Fruit fly (Drosophila melanogaster): ENCODE results near the gene CG9497.

Gene CG9497

DNA sequence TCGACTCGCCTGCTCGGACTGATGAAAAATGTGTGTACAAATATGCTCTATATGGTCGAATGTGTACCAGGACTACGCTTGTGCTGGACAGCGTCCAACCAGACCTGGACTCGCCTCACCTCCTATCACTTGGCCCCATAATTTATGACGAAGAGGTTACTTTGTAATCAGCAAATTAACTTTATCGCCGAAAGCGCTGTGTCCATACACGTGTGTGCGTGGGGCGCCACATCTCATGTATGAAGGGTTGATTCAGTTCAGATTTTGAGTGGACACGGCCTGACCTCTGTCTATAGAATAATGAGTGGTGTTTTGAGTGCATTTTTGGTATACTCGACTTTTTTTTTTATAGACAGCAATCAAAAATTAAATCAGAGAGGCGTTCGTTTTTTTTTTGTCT lies 11.8 kb upstream of the CG9497 start:
- TF ChIP-seq Sp1 (GFP tag; optimal IDR thresholded peaks at IDR 0.05), result no peak

DNA sequence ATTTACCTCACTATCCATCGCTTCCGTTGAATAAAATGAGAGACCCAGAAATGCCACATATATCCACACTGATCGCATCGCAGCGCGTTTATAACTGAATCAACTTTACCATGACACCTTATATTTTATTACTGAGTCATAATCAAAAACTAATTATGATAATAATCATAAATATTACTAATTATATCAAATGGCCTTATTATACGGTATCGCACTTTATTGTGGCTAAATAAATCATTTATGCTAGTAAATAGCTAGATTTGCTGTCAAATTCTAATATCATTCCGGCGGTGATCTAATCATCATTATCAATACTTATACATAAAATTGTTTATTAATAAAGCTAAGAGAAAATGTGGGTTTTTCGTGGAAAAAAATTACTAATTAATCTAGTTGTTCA lies 10.0 kb upstream of the CG9497 start, which contains the start of gene CG9500:
TSS of gene CG9500 (minus strand) at position 101 of the 400 bp plus-strand sequence.
- no peak for TF ChIP-seq br (GFP tag; optimal IDR thresholded peaks at IDR 0.05)
- TF ChIP-seq Vsx2 (GFP tag; optimal IDR thresholded peaks at IDR 0.05; ENCODE audit: partially characterized antibody), result no peak
- no peak for TF ChIP-seq rgr (GFP tag; optimal IDR thresholded peaks at IDR 0.05)
- TF ChIP-seq HLH106 (tag; optimal IDR thresholded peaks at IDR 0.05), result no peak

DNA sequence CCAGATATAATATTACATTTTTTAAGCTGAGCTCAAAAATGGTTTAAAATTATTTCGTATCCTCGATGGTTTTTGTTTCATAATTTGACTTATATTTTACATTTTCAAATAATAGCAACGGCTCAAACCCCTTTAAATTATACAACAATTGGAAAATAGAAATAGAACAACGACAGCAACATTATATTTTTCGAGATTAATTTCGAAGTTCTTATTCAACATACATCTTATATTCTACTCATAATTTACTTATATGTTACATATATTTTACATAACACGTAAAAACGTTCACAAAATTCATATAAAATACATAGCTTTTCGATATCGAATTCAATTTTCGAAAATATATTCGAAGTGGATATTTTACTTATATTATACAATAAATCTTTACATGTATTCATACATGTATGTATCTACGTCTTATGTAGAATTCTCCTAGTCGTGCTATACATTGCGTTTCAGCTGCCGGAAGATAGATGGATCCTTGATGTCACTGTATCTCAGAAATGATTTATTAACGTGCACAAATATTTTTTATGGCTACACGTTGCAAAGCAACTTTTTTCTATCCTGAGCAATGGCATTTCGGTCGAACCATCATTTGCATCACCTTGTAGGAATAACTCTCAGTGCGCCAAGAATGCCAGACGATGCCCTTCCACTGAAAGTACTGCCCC lies 8.6 kb upstream of the CG9497 start:
- TF ChIP-seq rgr (GFP tag; optimal IDR thresholded peaks at IDR 0.05) (no peak), Myc (optimal IDR thresholded peaks at IDR 0.05) (peak; percentile 68), foxo (GFP tag; optimal IDR thresholded peaks at IDR 0.05) (peak in 1 of 2 experiments; percentile 3)

DNA sequence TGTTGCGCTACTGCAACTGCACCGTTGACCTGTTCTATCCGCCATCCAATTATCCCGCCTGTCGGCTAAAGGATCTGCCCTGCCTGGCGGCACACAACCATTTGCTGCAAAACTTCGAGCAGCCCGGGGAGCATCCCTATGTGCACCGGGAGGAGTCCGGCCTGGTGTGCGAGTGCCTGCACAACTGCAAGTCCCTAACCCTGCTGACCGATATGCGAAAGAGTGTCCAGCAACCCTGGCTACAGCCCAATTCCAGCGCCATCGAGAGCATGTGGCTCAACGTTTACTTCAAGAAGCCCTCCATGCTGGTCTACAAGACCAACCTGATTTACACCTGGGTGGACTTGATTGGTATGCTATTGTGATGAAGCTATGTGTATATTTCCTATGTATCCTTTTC lies 7.9 kb upstream of the CG9497 start:
- TF ChIP-seq fru (GFP tag; optimal IDR thresholded peaks at IDR 0.05) (no peak), dsf (GFP tag; optimal IDR thresholded peaks at IDR 0.05; ENCODE audit: borderline replicate concordance) (no peak), Rel (GFP tag; optimal IDR thresholded peaks at IDR 0.05) (no peak), Rel (tag; optimal IDR thresholded peaks at IDR 0.05) (no peak), psq (GFP tag; optimal IDR thresholded peaks at IDR 0.05) (no peak), N (GFP tag; optimal IDR thresholded peaks at IDR 0.05) (no peak), Jra (GFP tag; optimal IDR thresholded peaks at IDR 0.05) (no peak), woc (GFP tag; optimal IDR thresholded peaks at IDR 0.05) (no peak), Hnf4 (GFP tag; optimal IDR thresholded peaks at IDR 0.05) (no peak), rgr (GFP tag; optimal IDR thresholded peaks at IDR 0.05) (no peak), OdsH (GFP tag; optimal IDR thresholded peaks at IDR 0.05) (no peak), usp (GFP tag; optimal IDR thresholded peaks at IDR 0.05) (no peak), GATAd (GFP tag; optimal IDR thresholded peaks at IDR 0.05) (no peak), pan (optimal IDR thresholded peaks at IDR 0.05) (no peak), CG9705 (GFP tag; optimal IDR thresholded peaks at IDR 0.05) (no peak), brk (GFP tag; optimal IDR thresholded peaks at IDR 0.05) (no peak), foxo (GFP tag; optimal IDR thresholded peaks at IDR 0.05) (no peak), CrebA (GFP tag; optimal IDR thresholded peaks at IDR 0.05; ENCODE audit: borderline replicate concordance) (no peak), br (GFP tag; optimal IDR thresholded peaks at IDR 0.05) (no peak)

DNA sequence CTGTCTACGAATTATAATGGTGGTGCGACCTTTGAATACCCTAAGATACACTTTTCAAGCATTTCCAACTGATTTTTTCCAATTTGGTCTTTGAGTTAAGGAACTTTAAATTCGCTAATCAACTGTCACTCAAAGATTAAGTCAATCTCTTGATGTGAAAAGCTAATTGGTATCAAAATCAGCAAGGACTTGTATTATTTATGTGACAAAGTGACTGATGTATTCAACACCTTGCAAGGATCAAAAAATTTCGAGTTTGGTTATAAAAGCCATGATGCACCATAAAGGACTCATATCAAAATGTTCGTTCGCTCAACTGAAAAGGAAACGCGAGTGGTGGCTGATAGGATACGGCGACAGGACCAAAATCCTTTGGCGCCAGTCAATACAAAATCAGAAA lies 6.4 kb upstream of the CG9497 start, which contains the start of gene ppk14:
TSS of gene ppk14 (plus strand) at position 301 of the 400 bp plus-strand sequence.
- TF ChIP-seq Hr78 (GFP tag; optimal IDR thresholded peaks at IDR 0.05) (no peak), brk (GFP tag; optimal IDR thresholded peaks at IDR 0.05) (no peak), rgr (GFP tag; optimal IDR thresholded peaks at IDR 0.05) (no peak), usp (GFP tag; optimal IDR thresholded peaks at IDR 0.05) (no peak), CG32264 (GFP tag; optimal IDR thresholded peaks at IDR 0.05) (no peak), Vsx2 (GFP tag; optimal IDR thresholded peaks at IDR 0.05; ENCODE audit: partially characterized antibody) (no peak), sv (GFP tag; optimal IDR thresholded peaks at IDR 0.05) (no peak), Abd-B (GFP tag; optimal IDR thresholded peaks at IDR 0.05) (no peak), woc (GFP tag; optimal IDR thresholded peaks at IDR 0.05) (no peak)

DNA sequence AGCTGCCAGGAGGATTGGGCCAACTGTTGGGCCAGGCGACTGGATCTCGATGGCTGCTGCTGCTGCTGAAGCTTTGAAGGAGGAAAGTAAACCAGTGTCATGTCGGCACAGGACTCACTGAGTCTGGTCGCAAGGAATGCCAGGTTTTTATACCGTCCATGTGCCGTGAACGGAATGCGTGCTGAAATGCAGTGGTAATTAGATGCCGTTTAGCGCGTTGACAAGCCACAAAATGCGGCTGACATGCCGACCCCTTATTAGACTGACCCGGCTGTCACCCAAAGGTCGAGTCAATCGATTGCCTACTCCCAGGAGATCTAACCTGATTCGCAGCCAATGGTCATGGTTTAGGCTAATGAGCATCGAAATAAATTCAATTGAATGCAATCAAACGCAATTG lies 6.0 kb upstream of the CG9497 start, which contains the start of gene ppk7:
TSS of gene ppk7 (minus strand) at position 101 of the 400 bp plus-strand sequence.
- TF ChIP-seq rgr (GFP tag; optimal IDR thresholded peaks at IDR 0.05) (no peak), Vsx2 (GFP tag; optimal IDR thresholded peaks at IDR 0.05; ENCODE audit: partially characterized antibody) (no peak), CG9705 (GFP tag; optimal IDR thresholded peaks at IDR 0.05) (no peak), h (GFP tag; optimal IDR thresholded peaks at IDR 0.05) (no peak), Hr83 (GFP tag; optimal IDR thresholded peaks at IDR 0.05; ENCODE audit: poor library complexity, severe bottlenecking) (no peak), Dif (GFP tag; optimal IDR thresholded peaks at IDR 0.05; ENCODE audit: partially characterized antibody) (no peak), ey (GFP tag; optimal IDR thresholded peaks at IDR 0.05) (no peak), Rel (GFP tag; optimal IDR thresholded peaks at IDR 0.05) (no peak), Rel (tag; optimal IDR thresholded peaks at IDR 0.05) (no peak), dsf (GFP tag; optimal IDR thresholded peaks at IDR 0.05; ENCODE audit: borderline replicate concordance) (no peak), br (GFP tag; optimal IDR thresholded peaks at IDR 0.05) (no peak), OdsH (GFP tag; optimal IDR thresholded peaks at IDR 0.05) (no peak), Dfd (GFP tag; optimal IDR thresholded peaks at IDR 0.05) (no peak), jim (GFP tag; optimal IDR thresholded peaks at IDR 0.05) (no peak), fru (GFP tag; optimal IDR thresholded peaks at IDR 0.05) (no peak), Abd-B (GFP tag; optimal IDR thresholded peaks at IDR 0.05) (no peak), HLH106 (tag; optimal IDR thresholded peaks at IDR 0.05) (no peak), sage (GFP tag; optimal IDR thresholded peaks at IDR 0.05) (no peak), pan (optimal IDR thresholded peaks at IDR 0.05) (no peak), CrebA (GFP tag; optimal IDR thresholded peaks at IDR 0.05; ENCODE audit: borderline replicate concordance) (no peak)
